Fruit fly (Drosophila melanogaster): ENCODE data around the gene Dus4.
A peak's percentile ranks its signal among the peaks of the same experiment; 100 is the strongest.

The Dus4 gene

dm6 chr2L:19023972-19024743 is 38.9 kb upstream of the Dus4 start (continued):
- peak in 1 of 2 experiments; percentile 5 for TF ChIP-seq insv (GFP tag; optimal IDR thresholded peaks at IDR 0.05)
- no peak for TF ChIP-seq hth (optimal IDR thresholded peaks at IDR 0.05)
- TF ChIP-seq usp (GFP tag; optimal IDR thresholded peaks at IDR 0.05), result no peak
- peak; percentile 10 for TF ChIP-seq CG30020 (tag; optimal IDR thresholded peaks at IDR 0.05)
- 0 out of 4 replicates have a peak, but pooled peaks have one; percentile 25 for TF ChIP-seq Gug (GFP tag; IDR thresholded peaks at IDR 0.05)
- TF ChIP-seq CG15696 (tag; optimal IDR thresholded peaks at IDR 0.05), result peak; percentile 9
- peak; percentile 76 for TF ChIP-seq Ssrp (tag; optimal IDR thresholded peaks at IDR 0.05)
- TF ChIP-seq slou (GFP tag; optimal IDR thresholded peaks at IDR 0.05), result peak; percentile 56
- TF ChIP-seq row (GFP tag; IDR thresholded peaks at IDR 0.05), result peak; percentile 70
- no peak for TF ChIP-seq CG16863 (GFP tag; optimal IDR thresholded peaks at IDR 0.05)
- TF ChIP-seq sisA (GFP tag; IDR thresholded peaks at IDR 0.05), result peak; percentile 62
- no peak for TF ChIP-seq Usf (GFP tag; optimal IDR thresholded peaks at IDR 0.05)
- no peak for TF ChIP-seq hbn (GFP tag; IDR thresholded peaks at IDR 0.05; ENCODE audit: partially characterized antibody)
- no peak for TF ChIP-seq MESR4 (GFP tag; optimal IDR thresholded peaks at IDR 0.05)
- peak; percentile 92 for TF ChIP-seq CG18599 (GFP tag; optimal IDR thresholded peaks at IDR 0.05)
- no peak for TF ChIP-seq cad (GFP tag; optimal IDR thresholded peaks at IDR 0.05)
- peak; percentile 17 for TF ChIP-seq pum (GFP tag; optimal IDR thresholded peaks at IDR 0.05)
- peak; percentile 21 for TF ChIP-seq schlank (tag; optimal IDR thresholded peaks at IDR 0.05)
- peak; percentile 8 for TF ChIP-seq CG4707 (GFP tag; optimal IDR thresholded peaks at IDR 0.05)
- peak; percentile 80 for TF ChIP-seq Oli (tag; optimal IDR thresholded peaks at IDR 0.05)
- no peak for TF ChIP-seq CG1832 (GFP tag; optimal IDR thresholded peaks at IDR 0.05)
- peak; percentile 40 for TF ChIP-seq tio (GFP tag; optimal IDR thresholded peaks at IDR 0.05)
- TF ChIP-seq onecut (GFP tag; IDR thresholded peaks at IDR 0.05), result peak; percentile 55
- TF ChIP-seq dimm (GFP tag; IDR thresholded peaks at IDR 0.05), result no peak
- peak; percentile 65 for TF ChIP-seq CG8388 (GFP tag; optimal IDR thresholded peaks at IDR 0.05)
- peak; percentile 60 for TF ChIP-seq sd (tag; optimal IDR thresholded peaks at IDR 0.05)
- no peak for TF ChIP-seq CG13123 (GFP tag; optimal IDR thresholded peaks at IDR 0.05)
- no peak for TF ChIP-seq pfk (GFP tag; optimal IDR thresholded peaks at IDR 0.05)
- no peak for TF ChIP-seq CG31224 (GFP tag; IDR thresholded peaks at IDR 0.05)
- TF ChIP-seq nau (GFP tag; optimal IDR thresholded peaks at IDR 0.05), result peak; percentile 54
- TF ChIP-seq grau (tag; optimal IDR thresholded peaks at IDR 0.05), result peak; percentile 84
- peak; percentile 73 for TF ChIP-seq CG18262 (tag; optimal IDR thresholded peaks at IDR 0.05)
- peak; percentile 94 for TF ChIP-seq CG7556 (GFP tag; optimal IDR thresholded peaks at IDR 0.05)
- peak; percentile 89 for TF ChIP-seq Ets65A (GFP tag)
- no peak for TF ChIP-seq Hr39 (optimal IDR thresholded peaks at IDR 0.05)
- no peak for TF ChIP-seq Drgx (GFP tag; IDR thresholded peaks at IDR 0.05)
- peak; percentile 51 for TF ChIP-seq mam (GFP tag; optimal IDR thresholded peaks at IDR 0.05)
- peak; percentile 10; the same call in 1 of the 2 replicates for TF ChIP-seq CG7372 (GFP tag; IDR thresholded peaks at IDR 0.05)
- no peak for TF ChIP-seq Gsc (GFP tag; IDR thresholded peaks at IDR 0.05)
- TF ChIP-seq fd3F (GFP tag; optimal IDR thresholded peaks at IDR 0.05), result peak; percentile 47
- TF ChIP-seq zf30C (GFP tag; optimal IDR thresholded peaks at IDR 0.05), result peak; percentile 51
- TF ChIP-seq Doc2 (GFP tag; IDR thresholded peaks at IDR 0.05), result no peak
- no peak for TF ChIP-seq sr (GFP tag; IDR thresholded peaks at IDR 0.05)
- TF ChIP-seq CG15479 (GFP tag; optimal IDR thresholded peaks at IDR 0.05), result no peak
- peak; percentile 62 for TF ChIP-seq mirr (GFP tag; optimal IDR thresholded peaks at IDR 0.05)
- TF ChIP-seq dmrt99B (tag; optimal IDR thresholded peaks at IDR 0.05), result peak; percentile 87
- peak; percentile 48; the same call in 2 of the 3 replicates for TF ChIP-seq tgo (GFP tag; IDR thresholded peaks at IDR 0.05)
- peak in 1 of 2 experiments; percentile 21 for TF ChIP-seq Hr78 (GFP tag; optimal IDR thresholded peaks at IDR 0.05)
- peak; percentile 23 for TF ChIP-seq kay (GFP tag; optimal IDR thresholded peaks at IDR 0.05)
- peak; percentile 48 for TF ChIP-seq CG15011 (GFP tag; optimal IDR thresholded peaks at IDR 0.05)

Data from whole organism, embryonic.